Worm (Caenorhabditis elegans): ENCODE data around the gene unc-10.

The unc-10 gene

DNA sequence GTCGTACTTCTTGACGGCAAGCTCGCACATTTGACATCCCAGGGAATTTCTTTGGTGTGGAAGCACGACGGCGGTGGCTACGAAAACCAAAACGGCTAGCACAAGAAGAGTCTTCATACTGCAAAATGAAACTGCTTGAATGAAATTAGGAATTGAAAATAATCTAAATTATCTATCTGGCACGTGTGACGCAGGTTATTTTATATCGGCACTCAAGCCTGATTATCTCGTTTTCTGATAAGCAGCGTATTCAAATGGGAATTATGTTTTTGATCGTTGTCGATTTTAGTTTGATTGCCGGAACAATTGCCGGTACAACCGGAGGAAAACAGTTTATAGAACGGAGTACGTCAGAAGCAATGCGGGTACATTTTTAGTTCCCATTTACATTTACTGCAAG, 38.5 kb upstream of the unc-10 start, which contains the start of gene spp-4:
Gene spp-4 (minus strand): TSS at position 118 of the 400 bp plus-strand sequence.
- no peak for TF ChIP-seq pes-1 (GFP tag; IDR thresholded peaks at IDR 0.05)
- TF ChIP-seq hmbx-1 (tag; optimal IDR thresholded peaks at IDR 0.05) = no peak
- no peak for TF ChIP-seq sea-1 (GFP tag; conservative IDR thresholded peaks at IDR 0.05)
- TF ChIP-seq ceh-36 (tag; optimal IDR thresholded peaks at IDR 0.05) = no peak
- no peak for TF ChIP-seq flt-1 (GFP tag; IDR thresholded peaks at IDR 0.05)
- TF ChIP-seq B0310.2 (tag; optimal IDR thresholded peaks at IDR 0.05) = no peak
- no peak for TF ChIP-seq scrt-1 (GFP tag; IDR thresholded peaks at IDR 0.05)
- TF ChIP-seq ceh-13 (GFP tag; optimal IDR thresholded peaks at IDR 0.05) = no peak
- TF ChIP-seq ama-1 (optimal IDR thresholded peaks at IDR 0.05) = no peak
- TF ChIP-seq tbx-37 (GFP tag; conservative IDR thresholded peaks at IDR 0.05) = no peak
- no peak for TF ChIP-seq aly-1 (tag; optimal IDR thresholded peaks at IDR 0.05)
- TF ChIP-seq hnd-1 (tag; optimal IDR thresholded peaks at IDR 0.05) = no peak
- TF ChIP-seq hmg-4 (GFP tag; optimal IDR thresholded peaks at IDR 0.05) = no peak
- no peak for TF ChIP-seq tbx-11 (GFP tag; IDR thresholded peaks at IDR 0.05)
- no peak for TF ChIP-seq ets-7 (tag; optimal IDR thresholded peaks at IDR 0.05)
- TF ChIP-seq tra-4 (tag; optimal IDR thresholded peaks at IDR 0.05) = no peak
- TF ChIP-seq F13C5.2 (tag; optimal IDR thresholded peaks at IDR 0.05) = no peak

ce11 chrX:7316485-7317391, 36.6 kb upstream of the unc-10 start, which contains the start of the genes spp-2 and spp-6:
TSS of gene spp-2 (minus strand) at chrX:7316818.
TSS of gene spp-6 (plus strand) at chrX:7317341.
- TF ChIP-seq aly-1 (tag; optimal IDR thresholded peaks at IDR 0.05) (no peak), hnd-1 (tag; optimal IDR thresholded peaks at IDR 0.05) (no peak), tbx-37 (GFP tag; conservative IDR thresholded peaks at IDR 0.05) (no peak), hmg-4 (GFP tag; optimal IDR thresholded peaks at IDR 0.05) (no peak), flt-1 (GFP tag; IDR thresholded peaks at IDR 0.05) (no peak), pes-1 (GFP tag; IDR thresholded peaks at IDR 0.05) (no peak), ceh-36 (tag; optimal IDR thresholded peaks at IDR 0.05) (no peak), scrt-1 (GFP tag; IDR thresholded peaks at IDR 0.05) (no peak), tbx-11 (GFP tag; IDR thresholded peaks at IDR 0.05) (no peak), ceh-13 (GFP tag; optimal IDR thresholded peaks at IDR 0.05) (no peak), F13C5.2 (tag; optimal IDR thresholded peaks at IDR 0.05) (no peak), ets-7 (tag; optimal IDR thresholded peaks at IDR 0.05) (no peak)

- no peak for TF ChIP-seq sea-1 (GFP tag; conservative IDR thresholded peaks at IDR 0.05)
- TF ChIP-seq pes-1 (GFP tag; IDR thresholded peaks at IDR 0.05) = no peak
- TF ChIP-seq ets-7 (tag; optimal IDR thresholded peaks at IDR 0.05) = no peak
- TF ChIP-seq hnd-1 (tag; optimal IDR thresholded peaks at IDR 0.05) = no peak
- no peak for TF ChIP-seq aly-1 (tag; optimal IDR thresholded peaks at IDR 0.05)
- no peak for TF ChIP-seq scrt-1 (GFP tag; IDR thresholded peaks at IDR 0.05)
- TF ChIP-seq hmg-4 (GFP tag; optimal IDR thresholded peaks at IDR 0.05) = no peak
- no peak for TF ChIP-seq ceh-36 (tag; optimal IDR thresholded peaks at IDR 0.05)
- TF ChIP-seq ceh-13 (GFP tag; optimal IDR thresholded peaks at IDR 0.05) = no peak
- no peak for TF ChIP-seq flt-1 (GFP tag; IDR thresholded peaks at IDR 0.05)
- TF ChIP-seq ama-1 (optimal IDR thresholded peaks at IDR 0.05) = no peak
- TF ChIP-seq tbx-37 (GFP tag; conservative IDR thresholded peaks at IDR 0.05) = no peak
- no peak for TF ChIP-seq B0310.2 (tag; optimal IDR thresholded peaks at IDR 0.05)
- TF ChIP-seq tbx-11 (GFP tag; IDR thresholded peaks at IDR 0.05) = no peak
- TF ChIP-seq F13C5.2 (tag; optimal IDR thresholded peaks at IDR 0.05) = no peak
- no peak for TF ChIP-seq tra-4 (tag; optimal IDR thresholded peaks at IDR 0.05)
- TF ChIP-seq hmbx-1 (tag; optimal IDR thresholded peaks at IDR 0.05) = no peak
Observed at ce11 chrX:7315329-7315728, 35.2 kb upstream of the unc-10 start, which contains the start of gene spp-3. TSS of gene spp-3 (minus strand) at chrX:7315353.

- TF ChIP-seq flt-1 (GFP tag; IDR thresholded peaks at IDR 0.05) = no peak
- no peak for TF ChIP-seq ets-7 (tag; optimal IDR thresholded peaks at IDR 0.05)
- no peak for TF ChIP-seq hnd-1 (tag; optimal IDR thresholded peaks at IDR 0.05)
- TF ChIP-seq tbx-37 (GFP tag; conservative IDR thresholded peaks at IDR 0.05) = no peak
- TF ChIP-seq pes-1 (GFP tag; IDR thresholded peaks at IDR 0.05) = no peak
- TF ChIP-seq tbx-11 (GFP tag; IDR thresholded peaks at IDR 0.05) = no peak
- TF ChIP-seq ceh-13 (GFP tag; optimal IDR thresholded peaks at IDR 0.05) = no peak
- no peak for TF ChIP-seq F13C5.2 (tag; optimal IDR thresholded peaks at IDR 0.05)
- no peak for TF ChIP-seq hmbx-1 (tag; optimal IDR thresholded peaks at IDR 0.05)
- TF ChIP-seq scrt-1 (GFP tag; IDR thresholded peaks at IDR 0.05) = no peak
- TF ChIP-seq hmg-4 (GFP tag; optimal IDR thresholded peaks at IDR 0.05) = no peak
- TF ChIP-seq B0310.2 (tag; optimal IDR thresholded peaks at IDR 0.05) = no peak
- TF ChIP-seq aly-1 (tag; optimal IDR thresholded peaks at IDR 0.05) = no peak
- no peak for TF ChIP-seq ceh-36 (tag; optimal IDR thresholded peaks at IDR 0.05)
- TF ChIP-seq sea-1 (GFP tag; conservative IDR thresholded peaks at IDR 0.05) = no peak
- no peak for TF ChIP-seq tra-4 (tag; optimal IDR thresholded peaks at IDR 0.05)
Observed at ce11 chrX:7314564-7314963, 34.4 kb upstream of the unc-10 start.

ce11 chrX:7313236-7313635, 33.1 kb upstream of the unc-10 start:
- TF ChIP-seq aly-1 (tag; optimal IDR thresholded peaks at IDR 0.05) (no peak), tbx-37 (GFP tag; conservative IDR thresholded peaks at IDR 0.05) (no peak), tra-4 (tag; optimal IDR thresholded peaks at IDR 0.05) (no peak), ceh-13 (GFP tag; optimal IDR thresholded peaks at IDR 0.05) (no peak), ceh-36 (tag; optimal IDR thresholded peaks at IDR 0.05) (no peak), F13C5.2 (tag; optimal IDR thresholded peaks at IDR 0.05) (no peak), scrt-1 (GFP tag; IDR thresholded peaks at IDR 0.05) (no peak)

ce11 chrX:7311870-7312269, 31.7 kb upstream of the unc-10 start:
- TF ChIP-seq ceh-36 (tag; optimal IDR thresholded peaks at IDR 0.05) = no peak
- no peak for TF ChIP-seq ets-7 (tag; optimal IDR thresholded peaks at IDR 0.05)
- no peak for TF ChIP-seq flt-1 (GFP tag; IDR thresholded peaks at IDR 0.05)
- no peak for TF ChIP-seq F13C5.2 (tag; optimal IDR thresholded peaks at IDR 0.05)
- TF ChIP-seq tbx-37 (GFP tag; conservative IDR thresholded peaks at IDR 0.05) = no peak
- TF ChIP-seq tra-4 (tag; optimal IDR thresholded peaks at IDR 0.05) = no peak
- TF ChIP-seq tbx-11 (GFP tag; IDR thresholded peaks at IDR 0.05) = no peak
- TF ChIP-seq aly-1 (tag; optimal IDR thresholded peaks at IDR 0.05) = no peak
- TF ChIP-seq pes-1 (GFP tag; IDR thresholded peaks at IDR 0.05) = no peak
- no peak for TF ChIP-seq ama-1 (optimal IDR thresholded peaks at IDR 0.05)
- no peak for TF ChIP-seq scrt-1 (GFP tag; IDR thresholded peaks at IDR 0.05)
- TF ChIP-seq ceh-13 (GFP tag; optimal IDR thresholded peaks at IDR 0.05) = no peak
- TF ChIP-seq hmg-4 (GFP tag; optimal IDR thresholded peaks at IDR 0.05) = no peak
- TF ChIP-seq B0310.2 (tag; optimal IDR thresholded peaks at IDR 0.05) = no peak

Measured in whole organism, early embryonic.